Worm (Caenorhabditis elegans) whole organism, L1 larva: Measurements from ENCODE around the gene R09E10.13.

ENCODE experiments used
- alr-1 ChIP-seq: fragments of 200-800 bp; sonication (Bioruptor generic); optimal IDR thresholded peaks from 2 replicates; lab custom pipeline; 2018; ENCODE audit warnings: borderline replicate concordance, mild to moderate bottlenecking, missing genetic modification characterization, missing compliant biosample characterization
- ama-1 ChIP-seq: fragments of 150-350 bp; optimal IDR thresholded peaks from 2 replicates; lab custom pipeline; 2014
- blmp-1 ChIP-seq: fragments of 150-350 bp; optimal IDR thresholded peaks from 2 replicates; lab custom pipeline; 2014; ENCODE audit warnings: missing biosample characterization, missing genetic modification characterization
- elt-3 ChIP-seq, 6 experiments: fragments of 150-350 bp in 1 of 6; sonication (generic microtip); optimal IDR thresholded peaks; 2 replicates each; lab custom pipeline; 2017 to 2018; ENCODE audit warnings: missing biosample characterization in 6 of 6, missing genetic modification characterization in 6 of 6, inconsistent platforms in 1 of 6
- jun-1 ChIP-seq: fragments of 150-350 bp; optimal IDR thresholded peaks from 2 replicates; lab custom pipeline; 2014; ENCODE audit warnings: missing biosample characterization, missing genetic modification reagents, missing genetic modification characterization
- lir-3 ChIP-seq: sonication (generic microtip); optimal IDR thresholded peaks from 2 replicates; lab custom pipeline; 2016; ENCODE audit warnings: mild to moderate bottlenecking, missing genetic modification characterization, moderate library complexity, missing compliant biosample characterization; ENCODE audit not compliant: poor library complexity
- nhr-11 ChIP-seq: fragments of 150-350 bp; optimal IDR thresholded peaks from 2 replicates; lab custom pipeline; 2014; ENCODE audit warnings: missing biosample characterization, missing genetic modification characterization
- nhr-237 ChIP-seq: fragments of 150-350 bp; optimal IDR thresholded peaks from 2 replicates; lab custom pipeline; 2014; ENCODE audit warnings: missing biosample characterization, missing genetic modification characterization
- nhr-47 ChIP-seq: sonication (generic microtip); optimal IDR thresholded peaks from 2 replicates; lab custom pipeline; 2016; ENCODE audit warnings: mild to moderate bottlenecking, missing genetic modification characterization, moderate library complexity, missing compliant biosample characterization
- pqm-1 ChIP-seq: sonication (generic microtip); optimal IDR thresholded peaks from 3 replicates; lab custom pipeline; 2017; ENCODE audit warnings: missing biosample characterization, missing genetic modification characterization
- snpc-4 ChIP-seq: fragments of 150-350 bp; optimal IDR thresholded peaks from 2 replicates; lab custom pipeline; 2014; ENCODE audit warnings: missing biosample characterization, missing genetic modification characterization
- unc-130 ChIP-seq: fragments of 150-350 bp; optimal IDR thresholded peaks from 2 replicates; lab custom pipeline; 2017; ENCODE audit warnings: missing biosample characterization, missing genetic modification characterization, inconsistent platforms
- ztf-11 ChIP-seq, 2 experiments: sonication (generic microtip); optimal IDR thresholded peaks; 2 replicates each; lab custom pipeline; 2016 to 2017; ENCODE audit warnings: missing genetic modification characterization in 2 of 2, missing biosample characterization in 1 of 2, missing compliant biosample characterization in 1 of 2
- ztf-4 ChIP-seq: fragments of 150-350 bp; optimal IDR thresholded peaks from 2 replicates; lab custom pipeline; 2014; ENCODE audit warnings: missing biosample characterization, missing genetic modification characterization

DNA sequence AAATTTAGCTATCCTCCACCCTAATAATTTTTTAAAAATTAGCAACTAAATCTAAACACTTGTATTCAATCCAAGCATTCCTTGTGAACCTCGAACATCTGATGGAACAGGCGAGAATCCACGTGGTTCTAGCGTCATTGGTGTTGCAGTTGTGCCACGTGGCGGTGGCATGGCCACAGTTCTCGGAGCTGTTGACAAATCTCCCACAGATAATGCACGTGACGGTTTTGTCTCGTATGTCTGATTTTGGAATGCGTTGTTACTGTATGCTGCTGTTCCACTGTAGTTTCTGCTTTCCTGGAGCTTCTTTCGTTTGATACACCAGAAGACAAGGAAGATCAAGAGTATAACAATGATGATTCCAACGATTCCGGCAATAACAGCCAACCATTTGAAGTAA is 1.1 kb upstream of the R09E10.13 start:
- TF ChIP-seq ztf-4 (no peak), unc-130 (tag; lab: Kevin White, UChicago) (no peak), snpc-4 (no peak), blmp-1 (no peak), alr-1 (tag; lab: Kevin White, UChicago) (no peak), nhr-237 (tag; lab: Kevin White, UChicago) (no peak), ama-1 (lab: Kevin White, UChicago) (no peak), pqm-1 (no peak), elt-3 (tag; optimal IDR thresholded peaks at IDR 0.05; lab: Kevin White, UChicago) (no peak), jun-1 (tag; lab: Kevin White, UChicago) (no peak), nhr-47 (tag; lab: Kevin White, UChicago) (no peak), lir-3 (no peak), nhr-11 (tag; lab: Kevin White, UChicago) (no peak), ztf-11 (tag; optimal IDR thresholded peaks at IDR 0.05; lab: Kevin White, UChicago) (no peak)
